Fruit fly (Drosophila melanogaster) whole organism, embryonic: Measurements from ENCODE around the gene CG17819.

Experiments
- Abd-B ChIP-seq: fragments of 200-800 bp; sonication (Bioruptor generic); optimal IDR thresholded peaks from 2 replicates; lab custom pipeline; 2018; ENCODE audit warnings: missing biosample characterization, mild to moderate bottlenecking, missing genetic modification characterization, moderate library complexity
- CG10321 ChIP-seq: fragments of 200-800 bp; sonication (Bioruptor generic); IDR thresholded peaks from 2 replicates; pipeline ENCODE4 v1.3.6; 2022; ENCODE audit warnings: missing biosample characterization, missing genetic modification characterization
- CG12071 ChIP-seq: fragments of 200-800 bp; sonication (Bioruptor generic); optimal IDR thresholded peaks from 3 replicates; lab custom pipeline; 2018; ENCODE audit warnings: missing biosample characterization, mild to moderate bottlenecking, missing genetic modification characterization
- CG14014 ChIP-seq: fragments of 200-800 bp; sonication (Bioruptor generic); IDR thresholded peaks from 2 replicates; pipeline ENCODE4 v1.3.6; 2022; ENCODE audit warnings: missing biosample characterization, missing genetic modification characterization
- CG15269 ChIP-seq: fragments of 200-800 bp; sonication (Bioruptor generic); optimal IDR thresholded peaks from 2 replicates; lab custom pipeline; 2018; ENCODE audit warnings: missing biosample characterization, mild to moderate bottlenecking, missing genetic modification characterization, moderate library complexity
- CG1647 ChIP-seq: fragments of 200-800 bp; sonication (Bioruptor generic); optimal IDR thresholded peaks from 3 replicates; lab custom pipeline; 2016; ENCODE audit warnings: missing biosample characterization, missing genetic modification characterization
- CG2120 ChIP-seq: fragments of 200-800 bp; sonication (Bioruptor generic); optimal IDR thresholded peaks from 3 replicates; lab custom pipeline; 2016; ENCODE audit warnings: missing biosample characterization, missing genetic modification characterization
- CG30020 ChIP-seq: fragments of 200-800 bp; optimal IDR thresholded peaks from 2 replicates; lab custom pipeline; 2019; ENCODE audit warnings: missing biosample characterization, mild to moderate bottlenecking, missing genetic modification characterization, moderate library complexity
- CG30403 ChIP-seq: fragments of 200-800 bp; sonication (Bioruptor generic); optimal IDR thresholded peaks from 3 replicates; lab custom pipeline; 2016; ENCODE audit warnings: missing biosample characterization, missing genetic modification characterization
- CG31441 ChIP-seq: fragments of 200-800 bp; sonication (Bioruptor generic); IDR thresholded peaks from 2 replicates; pipeline ENCODE4 v1.3.6; 2022; ENCODE audit warnings: missing biosample characterization, missing genetic modification characterization
- CG34422 ChIP-seq: fragments of 200-800 bp; sonication (Bioruptor generic); IDR thresholded peaks from 3 replicates; pipeline ENCODE4 v1.3.6; 2022; ENCODE audit warnings: missing biosample characterization, missing genetic modification characterization
- CG42726 ChIP-seq: fragments of 200-800 bp; sonication (Bioruptor generic); IDR thresholded peaks from 2 replicates; pipeline ENCODE4 v1.3.6; 2022; ENCODE audit warnings: missing biosample characterization, missing genetic modification characterization; ENCODE audit not compliant: partially characterized antibody
- CG4617 ChIP-seq: fragments of 200-800 bp; sonication (Bioruptor generic); optimal IDR thresholded peaks from 3 replicates; lab custom pipeline; 2016; ENCODE audit warnings: missing biosample characterization, missing genetic modification characterization, borderline replicate concordance
- CG6272 ChIP-seq: fragments of 200-800 bp; sonication (Bioruptor generic); IDR thresholded peaks from 2 replicates; pipeline ENCODE4 v1.3.6; 2022; ENCODE audit warnings: missing biosample characterization, missing genetic modification characterization
- CG6854 ChIP-seq: fragments of 200-800 bp; sonication (Bioruptor generic); optimal IDR thresholded peaks from 3 replicates; lab custom pipeline; 2017; ENCODE audit warnings: missing biosample characterization, mild to moderate bottlenecking, missing genetic modification characterization
- CG8388 ChIP-seq: fragments of 200-800 bp; sonication (Bioruptor generic); optimal IDR thresholded peaks from 2 replicates; lab custom pipeline; 2019; ENCODE audit warnings: missing biosample characterization, mild to moderate bottlenecking, missing genetic modification characterization, moderate library complexity
- CHES-1-like ChIP-seq: fragments of 200-800 bp; sonication (Bioruptor generic); optimal IDR thresholded peaks from 2 replicates; lab custom pipeline; 2016; ENCODE audit warnings: missing biosample characterization, missing genetic modification characterization
- Drgx ChIP-seq: fragments of 200-800 bp; sonication (Bioruptor generic); IDR thresholded peaks from 2 replicates; pipeline ENCODE4 v1.3.6; 2022; ENCODE audit warnings: missing biosample characterization, missing genetic modification characterization
- Ets65A ChIP-seq: fragments of 200-800 bp; sonication (Bioruptor generic); peaks from one replicate; lab custom pipeline; 2016; ENCODE audit warnings: missing biosample characterization, missing genetic modification characterization
- H15 ChIP-seq: fragments of 200-800 bp; sonication (Bioruptor generic); IDR thresholded peaks from 3 replicates; pipeline ENCODE4 v1.3.6; 2022; ENCODE audit warnings: missing biosample characterization, missing genetic modification characterization
- HHEX ChIP-seq: fragments of 200-800 bp; sonication (Bioruptor generic); optimal IDR thresholded peaks from 3 replicates; lab custom pipeline; 2017; ENCODE audit warnings: missing biosample characterization, mild to moderate bottlenecking, missing genetic modification characterization, missing genetic modification reagents
- HLHmδ ChIP-seq: fragments of 200-800 bp; sonication (Bioruptor generic); optimal IDR thresholded peaks from 2 replicates; lab custom pipeline; 2018; ENCODE audit warnings: missing biosample characterization, mild to moderate bottlenecking, missing genetic modification characterization, moderate library complexity
- Lim3 ChIP-seq: fragments of 200-800 bp; sonication (Bioruptor generic); IDR thresholded peaks from 2 replicates; pipeline ENCODE4 v1.3.6; 2022; ENCODE audit warnings: missing biosample characterization, missing genetic modification characterization
- Myb ChIP-seq: fragments of 200-800 bp; sonication (Bioruptor generic); optimal IDR thresholded peaks from 2 replicates; lab custom pipeline; 2016; ENCODE audit warnings: missing biosample characterization, missing genetic modification characterization
- NfI ChIP-seq: fragments of 200-800 bp; sonication (Bioruptor generic); optimal IDR thresholded peaks from 3 replicates; lab custom pipeline; 2018; ENCODE audit warnings: missing biosample characterization, mild to moderate bottlenecking, missing genetic modification characterization, moderate library complexity
- Ptx1 ChIP-seq: fragments of 200-800 bp; sonication (Bioruptor generic); IDR thresholded peaks from 2 replicates; pipeline ENCODE4 v1.3.6; 2022; ENCODE audit warnings: missing biosample characterization, missing genetic modification characterization
- Usf ChIP-seq: fragments of 200-800 bp; sonication (Bioruptor generic); optimal IDR thresholded peaks from 2 replicates; lab custom pipeline; 2017; ENCODE audit warnings: missing genotype, missing biosample characterization, missing genetic modification characterization
- YL-1 ChIP-seq: fragments of 200-800 bp; sonication (Bioruptor generic); optimal IDR thresholded peaks from 3 replicates; lab custom pipeline; 2017; ENCODE audit warnings: missing biosample characterization, mild to moderate bottlenecking, missing genetic modification characterization
- ac ChIP-seq: fragments of 200-800 bp; sonication (Bioruptor generic); optimal IDR thresholded peaks from 3 replicates; lab custom pipeline; 2017; ENCODE audit warnings: missing biosample characterization, mild to moderate bottlenecking, missing genetic modification characterization
- ash1 ChIP-seq: fragments of 200-800 bp; sonication (Bioruptor generic); optimal IDR thresholded peaks from 2 replicates; lab custom pipeline; 2018; ENCODE audit warnings: missing biosample characterization, mild to moderate bottlenecking, missing genetic modification characterization
- bsh ChIP-seq, 2 experiments: fragments of 200-800 bp; sonication (Bioruptor generic); optimal IDR thresholded peaks; 2 replicates each; lab custom pipeline; 2017 to 2018; ENCODE audit warnings: mild to moderate bottlenecking in 2 of 2, missing biosample characterization in 2 of 2, missing genetic modification characterization in 2 of 2, moderate library complexity in 1 of 2
- cato ChIP-seq: fragments of 200-800 bp; sonication (Bioruptor generic); optimal IDR thresholded peaks from 2 replicates; lab custom pipeline; 2016; ENCODE audit warnings: missing biosample characterization, missing genetic modification characterization, borderline replicate concordance
- ci ChIP-seq: fragments of 200-800 bp; sonication (Bioruptor generic); IDR thresholded peaks from 3 replicates; pipeline ENCODE4 v1.3.6; 2022; ENCODE audit warnings: missing biosample characterization, missing genetic modification characterization
- da ChIP-seq: fragments of 200-800 bp; sonication (Bioruptor generic); optimal IDR thresholded peaks from 2 replicates; lab custom pipeline; 2016; ENCODE audit warnings: missing biosample characterization, missing genetic modification characterization
- ems ChIP-seq: fragments of 200-800 bp; sonication (Bioruptor generic); optimal IDR thresholded peaks from 3 replicates; lab custom pipeline; 2016; ENCODE audit warnings: missing biosample characterization, missing genetic modification characterization
- eyg ChIP-seq: fragments of 200-800 bp; sonication (Bioruptor generic); optimal IDR thresholded peaks from 3 replicates; lab custom pipeline; 2016; ENCODE audit warnings: missing biosample characterization, missing genetic modification characterization
- fd3F ChIP-seq: fragments of 200-800 bp; sonication (Bioruptor generic); optimal IDR thresholded peaks from 2 replicates; lab custom pipeline; 2018; ENCODE audit warnings: missing biosample characterization, mild to moderate bottlenecking, missing genetic modification characterization, moderate library complexity
- gsb-n ChIP-seq: fragments of 200-800 bp; sonication (Bioruptor generic); optimal IDR thresholded peaks from 3 replicates; lab custom pipeline; 2018; ENCODE audit warnings: missing biosample characterization, mild to moderate bottlenecking, missing genetic modification characterization
- klu ChIP-seq: fragments of 200-800 bp; sonication (Bioruptor generic); IDR thresholded peaks from 2 replicates; pipeline ENCODE4 v1.3.6; 2022; ENCODE audit warnings: missing biosample characterization, missing genetic modification characterization
- nerfin-1 ChIP-seq: fragments of 200-800 bp; sonication (Bioruptor generic); optimal IDR thresholded peaks from 3 replicates; lab custom pipeline; 2019; ENCODE audit warnings: missing biosample characterization, mild to moderate bottlenecking, missing genetic modification characterization, moderate library complexity
- nom ChIP-seq: fragments of 200-800 bp; sonication (Bioruptor generic); optimal IDR thresholded peaks from 2 replicates; lab custom pipeline; 2017; ENCODE audit warnings: missing biosample characterization, missing genetic modification characterization, mild to moderate bottlenecking, moderate library complexity, missing genetic modification reagents
- onecut ChIP-seq: fragments of 200-800 bp; sonication (Bioruptor generic); IDR thresholded peaks from 2 replicates; pipeline ENCODE4 v1.3.6; 2022; ENCODE audit warnings: missing biosample characterization, missing genetic modification characterization
- otp ChIP-seq: fragments of 200-800 bp; sonication (Bioruptor generic); IDR thresholded peaks from 3 replicates; pipeline ENCODE4, ENCODE4 v1.3.6; 2022; ENCODE audit warnings: missing biosample characterization, missing genetic modification characterization
- prd ChIP-seq, 3 experiments: fragments of >200 bp in 2 of 3; fragments of 200-800 bp in 1 of 3; sonication (Bioruptor generic) in 1 of 3; optimal IDR thresholded peaks in 2 of 3; IDR thresholded peaks in 1 of 3; 2 replicates in 2 of 3; 3 replicates in 1 of 3; pipeline versions ENCODE4 v1.3.6 to Lab custom; 2017 to 2022; ENCODE audit warnings: missing biosample characterization in 1 of 3, missing genetic modification characterization in 1 of 3
- sens ChIP-seq: fragments of 200-800 bp; sonication (Bioruptor generic); peaks from one replicate; lab custom pipeline; 2016; ENCODE audit warnings: missing biosample characterization, missing genetic modification characterization
- sens-2 ChIP-seq: fragments of 200-800 bp; sonication (Bioruptor generic); IDR thresholded peaks from 2 replicates; pipeline ENCODE4 v1.3.6; 2022; ENCODE audit warnings: missing biosample characterization, missing genetic modification characterization
- seq ChIP-seq: fragments of 200-800 bp; sonication (Bioruptor generic); IDR thresholded peaks from 2 replicates; pipeline ENCODE4 v1.3.6; 2022; ENCODE audit warnings: missing biosample characterization, missing genetic modification characterization
- slbo ChIP-seq: fragments of 200-800 bp; sonication (Bioruptor generic); IDR thresholded peaks from 2 replicates; pipeline ENCODE4 v1.3.6; 2022; ENCODE audit warnings: missing biosample characterization, missing genetic modification characterization
- ttk ChIP-seq: fragments of 200-800 bp; sonication (Bioruptor generic); IDR thresholded peaks from 2 replicates; pipeline ENCODE4 v2.1.2; 2022; ENCODE audit warnings: missing biosample characterization, missing genetic modification characterization

CG17819 gene

DNA sequence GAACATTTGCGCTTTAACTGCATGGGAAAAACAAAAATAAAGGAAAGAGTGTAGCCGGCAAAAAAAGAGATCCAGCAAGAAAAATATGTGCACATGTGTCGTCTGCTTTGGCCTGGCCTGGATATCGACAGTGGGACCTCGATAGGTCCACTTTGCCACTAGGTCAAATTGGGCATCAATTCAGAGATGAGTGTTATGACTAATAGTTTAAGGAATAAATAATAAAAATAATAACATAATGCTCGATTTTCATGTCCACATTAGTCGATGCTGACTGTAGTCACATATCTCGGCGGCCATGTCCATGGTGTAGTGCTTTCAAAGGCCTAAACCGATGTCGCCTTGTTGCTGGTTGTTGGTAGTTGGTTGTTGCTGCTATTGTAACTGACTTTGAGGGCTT lies 12.2 kb upstream of the CG17819 start (continued):
- TF ChIP-seq Usf (GFP tag; lab: Kevin White, UChicago) (no peak), Abd-B (no peak), Lim3 (GFP tag; lab: Robert Waterston, UW) (no peak), CG4617 (GFP tag; lab: Kevin White, UChicago) (no peak), CG12071 (GFP tag; lab: Kevin White, UChicago) (no peak), ttk (GFP tag; lab: Robert Waterston, UW) (peak; percentile 30; the same call in 1 of the 2 replicates), H15 (0 out of 3 replicates have a peak, but pooled peaks have one; percentile 21)

DNA sequence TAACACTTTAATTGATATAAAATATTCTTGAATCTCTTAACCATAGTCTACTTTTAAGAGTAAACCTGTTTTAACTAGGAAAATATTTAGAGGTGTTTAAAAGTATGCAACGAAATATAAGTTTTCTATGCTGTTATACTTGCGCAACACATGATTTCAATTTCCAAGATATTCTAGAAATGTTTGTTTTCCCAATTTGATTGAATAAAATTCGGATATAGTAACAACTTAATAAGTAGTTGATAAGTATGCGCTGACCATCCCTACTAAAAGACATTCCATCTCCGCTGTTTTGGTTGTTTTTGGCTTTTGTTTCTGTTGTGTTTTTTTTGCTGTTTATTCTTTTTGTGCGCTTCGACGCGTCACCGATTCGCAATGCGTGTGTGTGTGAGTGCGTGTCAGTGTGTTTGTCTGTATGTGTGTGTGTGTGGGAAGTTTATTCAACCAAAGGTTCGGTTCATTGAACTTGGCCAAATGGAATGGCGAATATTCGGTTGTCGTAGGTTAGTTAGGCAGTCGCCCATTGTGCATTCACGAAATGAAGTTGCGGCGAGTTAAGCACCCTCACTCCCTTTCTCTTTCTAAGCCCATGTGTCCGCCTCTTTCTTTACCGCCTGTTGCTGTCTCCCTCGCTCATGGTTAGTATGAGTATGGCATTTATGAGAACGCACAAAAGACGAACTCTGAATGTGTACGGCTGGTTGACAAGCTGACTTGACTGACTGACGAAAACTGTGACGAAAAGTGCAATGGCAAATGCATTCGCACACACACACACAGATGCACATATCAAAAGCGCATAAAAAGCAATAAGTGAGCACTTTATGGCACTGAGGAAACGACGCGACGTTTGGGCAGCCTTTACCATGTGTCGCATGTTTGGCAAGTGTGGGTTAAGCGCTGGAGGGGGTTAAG lies 10.9 kb upstream of the CG17819 start:
- TF ChIP-seq CG1647 (GFP tag; lab: Kevin White, UChicago) (no peak), gsb-n (tag; lab: Kevin White, UChicago) (no peak), da (no peak), CG6854 (GFP tag; lab: Kevin White, UChicago) (no peak), ci (GFP tag; lab: Robert Waterston, UW) (0 out of 3 replicates have a peak, but pooled peaks have one; percentile 21), seq (no peak), Ets65A (GFP tag; lab: Kevin White, UChicago) (peak; percentile 72), CG34422 (GFP tag; lab: Robert Waterston, UW) (no peak), fd3F (no peak), Myb (GFP tag; lab: Kevin White, UChicago) (no peak), CG6272 (GFP tag; lab: Robert Waterston, UW) (no peak), CG30403 (GFP tag; lab: Kevin White, UChicago) (no peak), slbo (GFP tag; lab: Robert Waterston, UW) (no peak), CG2120 (no peak), nom (GFP tag; lab: Kevin White, UChicago) (peak; percentile 55), CG42726 (no peak), YL-1 (GFP tag; lab: Kevin White, UChicago) (no peak), klu (no peak), nerfin-1 (tag; lab: Kevin White, UChicago) (no peak), ac (GFP tag; lab: Kevin White, UChicago) (no peak), onecut (GFP tag; lab: Robert Waterston, UW) (no peak), CG8388 (no peak), Ptx1 (no peak), CHES-1-like (GFP tag; lab: Kevin White, UChicago) (no peak), CG15269 (no peak), ash1 (no peak), Drgx (GFP tag; lab: Robert Waterston, UW) (0 out of 2 replicates have a peak, but pooled peaks have one; percentile 6), cato (GFP tag; lab: Kevin White, UChicago) (no peak), otp (GFP tag; lab: Robert Waterston, UW) (no peak), NfI (GFP tag; lab: Kevin White, UChicago) (no peak)

DNA sequence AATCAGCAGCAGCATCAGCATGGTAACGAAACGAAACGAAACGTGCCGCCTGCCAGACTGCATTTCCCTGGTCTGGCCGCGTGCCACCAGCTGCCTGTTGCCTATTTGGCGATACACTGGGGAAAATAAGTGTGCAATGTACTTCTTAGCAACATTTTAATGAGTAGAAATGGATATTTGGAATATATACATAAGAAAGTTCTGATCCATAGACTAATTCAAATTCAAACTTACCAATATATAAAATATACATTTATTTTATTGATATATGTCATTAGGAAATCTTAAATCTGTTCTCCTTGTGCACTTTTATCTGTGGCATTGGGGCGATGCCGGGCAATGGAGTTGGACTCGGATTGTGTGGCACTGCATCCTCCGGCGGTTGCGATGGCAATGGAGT lies 8.6 kb upstream of the CG17819 start:
- TF ChIP-seq HLHmδ (GFP tag; lab: Kevin White, UChicago) (no peak), eyg (GFP tag; lab: Kevin White, UChicago) (no peak), Drgx (GFP tag; lab: Robert Waterston, UW) (peak; percentile 88), CG14014 (GFP tag; lab: Robert Waterston, UW) (no peak), sens-2 (GFP tag; lab: Robert Waterston, UW) (no peak), CG31441 (0 out of 2 replicates have a peak, but pooled peaks have one; percentile 10), HHEX (no peak), bsh (GFP tag; optimal IDR thresholded peaks at IDR 0.05; lab: Kevin White, UChicago) (peak; percentile 9 to 75), sens (GFP tag; lab: Kevin White, UChicago) (peak; percentile 25), prd (optimal IDR thresholded peaks at IDR 0.05; lab: Kevin White, UChicago) (no peak), prd (GFP tag; IDR thresholded peaks at IDR 0.05; lab: Robert Waterston, UW) (no peak), ems (no peak), CG30020 (tag; lab: Kevin White, UChicago) (no peak), Usf (GFP tag; lab: Kevin White, UChicago) (no peak), CG10321 (GFP tag; lab: Robert Waterston, UW) (no peak)
